Worm (Caenorhabditis elegans): ENCODE data around the gene atrn-1.

ce11 chrX:14756606-14757005 is 45.2 kb downstream of the atrn-1 start:
- TF ChIP-seq ztf-29 (GFP tag; IDR thresholded peaks at IDR 0.05) (no peak), klf-2 (GFP tag; conservative IDR thresholded peaks at IDR 0.05) (no peak)
